Worm (Caenorhabditis elegans) whole organism, L4 larva: Measurements from ENCODE around the gene Y46G5A.7.

ENCODE experiments used
- F44E2.7 ChIP-seq: fragments of 200-800 bp; sonication (Bioruptor generic); IDR thresholded peaks from 2 replicates; pipeline ENCODE4 v2.1.2; 2022; ENCODE audit warnings: missing genetic modification characterization, missing compliant biosample characterization
- R02D3.7 ChIP-seq: fragments of 150-350 bp; sonication (generic microtip); optimal IDR thresholded peaks from 3 replicates; lab custom pipeline; 2014; ENCODE audit warnings: missing biosample characterization, missing genetic modification characterization
- T20F7.1 ChIP-seq: fragments of 200-800 bp; sonication (Bioruptor generic); optimal IDR thresholded peaks from 2 replicates; lab custom pipeline; 2018; ENCODE audit warnings: mild to moderate bottlenecking, missing genetic modification characterization, missing compliant biosample characterization
- Y105C5A.15 ChIP-seq: fragments of 200-800 bp; sonication (Bioruptor generic); IDR thresholded peaks from 2 replicates; pipeline ENCODE4 v1.3.6; 2022; ENCODE audit warnings: missing genetic modification characterization, missing compliant biosample characterization
- Y48G9A.11 ChIP-seq: fragments of 200-800 bp; sonication (Bioruptor generic); IDR thresholded peaks from 2 replicates; pipeline ENCODE4 v1.3.6; 2022; ENCODE audit warnings: missing genetic modification reagents, missing genetic modification characterization, missing compliant biosample characterization
- Y75B8A.6 ChIP-seq: fragments of 200-800 bp; sonication (Bioruptor generic); IDR thresholded peaks from 2 replicates; pipeline ENCODE4 v1.3.6; 2022; ENCODE audit warnings: missing genetic modification reagents, missing genetic modification characterization, missing compliant biosample characterization
- ZK337.2 ChIP-seq: fragments of 200-800 bp; sonication (Bioruptor generic); IDR thresholded peaks from 2 replicates; pipeline ENCODE4 v1.3.6; 2022; ENCODE audit warnings: missing genetic modification reagents, missing genetic modification characterization, missing compliant biosample characterization
- arid-1 ChIP-seq: fragments of 200-800 bp; sonication (Bioruptor generic); conservative IDR thresholded peaks from 2 replicates; pipeline ENCODE4 v1.3.6; 2022; ENCODE audit warnings: missing genetic modification reagents, missing genetic modification characterization, missing compliant biosample characterization
- attf-4 ChIP-seq: sonication (generic microtip); optimal IDR thresholded peaks from 3 replicates; lab custom pipeline; 2017; ENCODE audit warnings: missing biosample characterization, missing genetic modification characterization
- ceh-32 ChIP-seq: sonication (generic microtip); optimal IDR thresholded peaks from 2 replicates; lab custom pipeline; 2016; ENCODE audit warnings: mild to moderate bottlenecking, missing genetic modification characterization, missing compliant biosample characterization; ENCODE audit not compliant: poor library complexity
- ceh-62 ChIP-seq: sonication (generic microtip); optimal IDR thresholded peaks from 2 replicates; lab custom pipeline; 2017; ENCODE audit warnings: missing biosample characterization, missing genetic modification characterization
- cey-2 ChIP-seq: sonication (generic microtip); optimal IDR thresholded peaks from 3 replicates; lab custom pipeline; 2017; ENCODE audit warnings: missing genetic modification characterization, mild to moderate bottlenecking, missing compliant biosample characterization, antibody characterized with exemption, borderline replicate concordance; ENCODE audit not compliant: insufficient read depth
- dmd-8 ChIP-seq: fragments of 200-800 bp; sonication (Bioruptor generic); IDR thresholded peaks from 2 replicates; pipeline ENCODE4 v1.3.6; 2022; ENCODE audit warnings: missing genetic modification characterization, missing compliant biosample characterization
- dmd-9 ChIP-seq: fragments of 200-800 bp; sonication (Bioruptor generic); IDR thresholded peaks from 2 replicates; pipeline ENCODE4 v1.3.6; 2022; ENCODE audit warnings: missing genetic modification reagents, missing genetic modification characterization, missing compliant biosample characterization
- dpl-1 ChIP-seq: fragments of 150-350 bp; optimal IDR thresholded peaks from 2 replicates; lab custom pipeline; 2014; ENCODE audit warnings: missing biosample characterization, missing genetic modification reagents, missing genetic modification characterization
- duxl-1 ChIP-seq: sonication (generic microtip); optimal IDR thresholded peaks from 2 replicates; lab custom pipeline; 2016; ENCODE audit warnings: mild to moderate bottlenecking, missing genetic modification characterization, moderate library complexity, missing compliant biosample characterization; ENCODE audit not compliant: poor library complexity
- egl-43 ChIP-seq: fragments of 200-800 bp; sonication (Bioruptor generic); IDR thresholded peaks from 2 replicates; pipeline ENCODE4 v1.3.6; 2022; ENCODE audit warnings: missing genetic modification reagents, missing genetic modification characterization, missing compliant biosample characterization
- fos-1 ChIP-seq: fragments of 150-350 bp; optimal IDR thresholded peaks from 2 replicates; lab custom pipeline; 2014; ENCODE audit warnings: missing biosample characterization, missing genetic modification characterization
- jun-1 ChIP-seq: fragments of 150-350 bp; optimal IDR thresholded peaks from 2 replicates; lab custom pipeline; 2014; ENCODE audit warnings: missing biosample characterization, missing genetic modification reagents, missing genetic modification characterization
- lin-13 ChIP-seq: fragments of 150-350 bp; optimal IDR thresholded peaks from 2 replicates; lab custom pipeline; 2014; ENCODE audit warnings: missing biosample characterization, missing genetic modification reagents, missing genetic modification characterization
- lin-29 ChIP-seq: fragments of 200-800 bp; sonication (Bioruptor generic); IDR thresholded peaks from 2 replicates; pipeline ENCODE4 v1.3.6; 2022; ENCODE audit warnings: missing genetic modification reagents, missing genetic modification characterization, missing compliant biosample characterization
- lin-38 ChIP-seq: fragments of 200-800 bp; sonication (Bioruptor generic); IDR thresholded peaks from 2 replicates; pipeline ENCODE4 v1.3.6; 2022; ENCODE audit warnings: missing genetic modification reagents, missing genetic modification characterization, missing compliant biosample characterization
- lin-39 ChIP-seq: fragments of 150-350 bp; optimal IDR thresholded peaks from 2 replicates; lab custom pipeline; 2014; ENCODE audit warnings: missing biosample characterization, missing genetic modification reagents, missing genetic modification characterization
- lsy-2 ChIP-seq, 2 experiments: fragments of 150-350 bp in 1 of 2; sonication (generic microtip) in 1 of 2; optimal IDR thresholded peaks; 2 replicates each; lab custom pipeline; 2014 to 2017; ENCODE audit warnings: missing biosample characterization in 2 of 2, missing genetic modification characterization in 2 of 2
- madf-9 ChIP-seq: fragments of 200-800 bp; sonication (Bioruptor generic); conservative IDR thresholded peaks from 2 replicates; pipeline ENCODE4 v1.3.6; 2022; ENCODE audit warnings: missing genetic modification reagents, missing genetic modification characterization, missing compliant biosample characterization
- mdl-1 ChIP-seq, 2 experiments: fragments of 150-350 bp in 1 of 2; sonication (generic microtip) in 1 of 2; optimal IDR thresholded peaks; 2 replicates each; lab custom pipeline; 2014 to 2017; ENCODE audit warnings: missing biosample characterization in 2 of 2, missing genetic modification characterization in 2 of 2
- mdt-29 ChIP-seq: fragments of 200-800 bp; sonication (Bioruptor generic); IDR thresholded peaks from 2 replicates; pipeline ENCODE4 v1.3.6; 2022; ENCODE audit warnings: missing genetic modification reagents, missing genetic modification characterization, missing compliant biosample characterization
- mep-1 ChIP-seq: fragments of 150-350 bp; sonication (generic microtip); optimal IDR thresholded peaks from 3 replicates; lab custom pipeline; 2014; ENCODE audit warnings: missing biosample characterization, missing genetic modification characterization
- mxl-2 ChIP-seq: fragments of 200-800 bp; sonication (Bioruptor generic); conservative IDR thresholded peaks from 2 replicates; pipeline ENCODE4 v1.3.6; 2022; ENCODE audit warnings: missing genetic modification reagents, missing genetic modification characterization, missing compliant biosample characterization
- nhr-11 ChIP-seq: fragments of 150-350 bp; optimal IDR thresholded peaks from 2 replicates; lab custom pipeline; 2014; ENCODE audit warnings: missing biosample characterization, missing genetic modification characterization
- nhr-237 ChIP-seq: sonication (generic microtip); optimal IDR thresholded peaks from 2 replicates; lab custom pipeline; 2017; ENCODE audit warnings: missing biosample characterization, missing genetic modification characterization
- nhr-41 ChIP-seq: fragments of 200-800 bp; sonication (Bioruptor generic); IDR thresholded peaks from 2 replicates; pipeline ENCODE4 v1.3.6; 2022; ENCODE audit warnings: missing genetic modification reagents, missing genetic modification characterization, missing compliant biosample characterization
- nhr-6 ChIP-seq: fragments of 150-350 bp; optimal IDR thresholded peaks from 2 replicates; lab custom pipeline; 2014; ENCODE audit warnings: missing biosample characterization, missing genetic modification characterization
- php-3 ChIP-seq: fragments of 200-800 bp; sonication (Bioruptor generic); IDR thresholded peaks from 2 replicates; pipeline ENCODE4 v1.3.6; 2022; ENCODE audit warnings: missing genetic modification reagents, missing genetic modification characterization, missing compliant biosample characterization
- rbr-2 ChIP-seq: sonication (generic microtip); optimal IDR thresholded peaks from 2 replicates; lab custom pipeline; 2016; ENCODE audit warnings: missing genotype, missing genetic modification characterization, missing compliant biosample characterization
- set-16 ChIP-seq: fragments of 200-800 bp; sonication (Bioruptor generic); IDR thresholded peaks from 2 replicates; pipeline ENCODE4 v1.3.6; 2022; ENCODE audit warnings: missing genetic modification reagents, missing genetic modification characterization, missing compliant biosample characterization
- spr-3 ChIP-seq: fragments of 200-800 bp; sonication (Bioruptor generic); optimal IDR thresholded peaks from 2 replicates; lab custom pipeline; 2018; ENCODE audit warnings: mild to moderate bottlenecking, missing genetic modification characterization, missing compliant biosample characterization
- unc-39 ChIP-seq: sonication (generic microtip); optimal IDR thresholded peaks from 2 replicates; lab custom pipeline; 2017; ENCODE audit warnings: missing biosample characterization, missing genetic modification characterization
- unc-62 ChIP-seq, 3 experiments: fragments of 150-350 bp in 1 of 3; sonication (generic microtip); optimal IDR thresholded peaks in 2 of 3; peaks in 1 of 3; 1 replicate in 1 of 3; 2 replicates in 2 of 3; lab custom pipeline; 2014 to 2017; ENCODE audit warnings: missing biosample characterization in 3 of 3, missing genetic modification characterization in 3 of 3, missing genetic modification reagents in 3 of 3, missing genotype in 1 of 3
- zfp-3 ChIP-seq: fragments of 200-800 bp; sonication (Bioruptor generic); conservative IDR thresholded peaks from 2 replicates; pipeline ENCODE4 v1.3.6; 2022; ENCODE audit warnings: missing genetic modification reagents, missing genetic modification characterization, missing compliant biosample characterization
- zip-2 ChIP-seq: fragments of 150-350 bp; optimal IDR thresholded peaks from 2 replicates; lab custom pipeline; 2014; ENCODE audit warnings: missing biosample characterization, missing genetic modification characterization
- ztf-7 ChIP-seq: fragments of 150-350 bp; optimal IDR thresholded peaks from 2 replicates; lab custom pipeline; 2014; ENCODE audit warnings: missing biosample characterization, missing genetic modification characterization

Gene Y46G5A.7

DNA sequence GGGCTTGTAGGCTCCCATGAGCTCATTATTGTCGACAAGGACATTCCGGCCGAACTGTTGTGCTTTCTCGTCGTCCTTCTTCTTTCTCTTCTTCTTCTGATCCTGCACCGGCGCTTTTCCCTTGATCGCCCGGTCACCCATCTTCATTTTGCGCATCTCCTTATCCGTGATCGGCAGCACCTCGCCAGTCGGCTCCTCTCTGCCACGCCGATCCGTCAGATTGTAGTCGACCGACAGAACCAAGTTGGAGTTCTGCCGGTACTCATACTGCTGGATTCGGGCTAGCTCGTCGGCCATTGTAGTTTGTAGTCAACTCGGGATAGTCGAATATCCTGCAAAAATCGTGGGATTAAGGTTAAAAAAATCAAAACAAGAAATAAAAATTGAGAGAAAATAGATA, 19.6 kb downstream of the Y46G5A.7 start, which contains the start of gene snrp-200 (continued):
- TF ChIP-seq php-3 (GFP tag; lab: Robert Waterston, UW) (0 out of 2 replicates have a peak, but pooled peaks have one; percentile 38), lin-39 (tag; lab: Kevin White, UChicago) (no peak), mep-1 (no peak), dmd-9 (GFP tag; lab: Robert Waterston, UW) (no peak), zfp-3 (GFP tag; lab: Robert Waterston, UW) (no peak), ZK337.2 (GFP tag; lab: Robert Waterston, UW) (no peak), zip-2 (tag; lab: Kevin White, UChicago) (no peak), lin-13 (GFP tag; lab: Kevin White, UChicago) (no peak), nhr-41 (GFP tag; lab: Robert Waterston, UW) (no peak), dpl-1 (no peak), lin-29 (no peak), spr-3 (no peak), arid-1 (GFP tag; lab: Robert Waterston, UW) (peak; percentile 59; the same call in 1 of the 2 replicates), dmd-8 (GFP tag; lab: Robert Waterston, UW) (no peak), Y75B8A.6 (GFP tag; lab: Robert Waterston, UW) (no peak), lin-38 (peak; percentile 63), mxl-2 (GFP tag; lab: Robert Waterston, UW) (no peak), attf-4 (tag; lab: Kevin White, UChicago) (no peak), fos-1 (tag; lab: Kevin White, UChicago) (no peak), egl-43 (GFP tag; lab: Robert Waterston, UW) (no peak), nhr-237 (tag; lab: Kevin White, UChicago) (no peak), Y48G9A.11 (GFP tag; lab: Robert Waterston, UW) (no peak), R02D3.7 (tag; lab: Kevin White, UChicago) (no peak), Y105C5A.15 (GFP tag; lab: Robert Waterston, UW) (0 out of 2 replicates have a peak, but pooled peaks have one; percentile 48), nhr-6 (no peak), mdt-29 (no peak)
- TF ChIP-seq, all 104 proteins: peak for 12

DNA sequence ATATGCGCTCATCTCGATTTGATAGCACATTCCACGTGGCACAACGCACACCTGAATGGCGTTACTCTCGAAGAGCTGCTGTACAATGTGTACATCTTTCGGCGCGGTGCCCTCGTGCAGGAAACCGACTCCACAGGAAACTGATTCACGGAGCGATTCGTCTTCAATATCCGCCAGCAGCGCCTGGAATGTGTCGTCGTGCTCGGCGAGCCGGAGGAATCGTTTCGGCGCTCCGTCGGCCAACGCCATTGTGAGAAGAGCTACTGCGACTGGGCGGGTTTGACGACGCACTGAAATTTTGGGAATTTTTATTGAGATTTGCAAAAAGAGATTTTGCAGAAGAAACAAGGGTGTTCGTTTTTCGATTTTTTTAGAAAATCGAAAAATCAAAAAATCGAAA, 26.2 kb downstream of the Y46G5A.7 start:
- TF ChIP-seq set-16, result peak; percentile 67
- TF ChIP-seq F44E2.7 (GFP tag; lab: Robert Waterston, UW), result 0 out of 2 replicates have a peak, but pooled peaks have one; percentile 55
- no peak for TF ChIP-seq nhr-11 (tag; lab: Kevin White, UChicago)
- 0 out of 2 replicates have a peak, but pooled peaks have one; percentile 40 for TF ChIP-seq egl-43 (GFP tag; lab: Robert Waterston, UW)
- TF ChIP-seq jun-1 (tag; lab: Kevin White, UChicago), result no peak

DNA sequence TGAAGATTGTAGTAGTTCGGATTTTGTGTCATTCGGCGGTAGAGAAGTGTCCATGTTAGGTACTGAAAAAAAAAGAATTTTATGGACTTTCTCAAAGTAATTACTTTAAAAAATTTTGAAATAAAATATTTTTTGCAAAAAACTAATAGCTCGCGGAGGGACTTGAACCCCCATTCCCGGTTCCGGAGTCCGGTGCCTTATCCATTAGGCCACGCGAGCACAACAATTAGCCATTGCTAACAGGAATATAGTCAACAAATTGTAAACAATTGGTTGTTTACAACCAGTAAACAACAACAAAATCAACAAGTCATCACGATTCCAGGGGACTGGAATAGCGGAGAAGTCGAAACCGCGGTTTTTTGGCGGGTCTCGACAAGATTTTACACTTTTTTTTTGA, 27.5 kb downstream of the Y46G5A.7 start:
- TF ChIP-seq mdl-1 (tag; optimal IDR thresholded peaks at IDR 0.05; lab: Kevin White, UChicago) (no peak), ceh-62 (tag; lab: Kevin White, UChicago) (no peak), lsy-2 (tag; optimal IDR thresholded peaks at IDR 0.05; lab: Kevin White, UChicago) (no peak), rbr-2 (tag; lab: Kevin White, UChicago) (no peak), lin-38 (0 out of 2 replicates have a peak, but pooled peaks have one; percentile 10), mdt-29 (no peak), lin-29 (no peak)

DNA sequence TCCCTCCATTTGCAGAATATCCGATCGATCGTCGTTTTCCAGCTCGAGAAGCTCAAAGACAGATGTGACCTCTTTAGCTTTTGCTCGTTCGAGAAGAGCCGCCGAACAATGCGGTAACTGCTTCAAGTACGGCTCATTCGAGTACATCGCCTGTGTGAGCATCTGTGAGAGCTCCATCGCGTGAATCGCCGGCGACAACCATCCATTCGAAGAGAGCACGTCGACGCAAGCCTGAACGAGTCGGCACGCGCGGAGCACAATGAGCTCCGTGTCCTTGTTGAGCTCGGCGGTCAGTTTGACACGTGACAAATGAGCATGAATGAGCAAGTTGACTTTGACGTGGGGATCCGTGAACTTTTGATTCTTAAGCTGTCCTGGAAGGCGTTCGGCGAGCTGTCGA, 28.3 kb downstream of the Y46G5A.7 start:
- TF ChIP-seq cey-2, result no peak
- TF ChIP-seq ceh-32, result no peak
- TF ChIP-seq set-16, result peak; percentile 65
- no peak for TF ChIP-seq T20F7.1 (GFP tag; lab: Kevin White, UChicago)
- TF ChIP-seq unc-62 (GFP tag; optimal IDR thresholded peaks at IDR 0.05 in 1 of 2; lab: Kevin White, UChicago), result peak in 1 of 2 experiments; percentile 72
- TF ChIP-seq unc-62 (tag; optimal IDR thresholded peaks at IDR 0.05; lab: Kevin White, UChicago), result no peak
- no peak for TF ChIP-seq unc-39 (tag; lab: Kevin White, UChicago)
- TF ChIP-seq ztf-7 (tag; lab: Kevin White, UChicago), result no peak
- TF ChIP-seq duxl-1 (tag; lab: Kevin White, UChicago), result no peak
- TF ChIP-seq madf-9 (GFP tag; lab: Robert Waterston, UW), result no peak
